Worm (Caenorhabditis elegans): ENCODE data around the gene maph-9.

ce11 chrIV:7191745-7192144 lies 35.3 kb downstream of the maph-9 start, which contains the start of gene R13A1.5:
- TF ChIP-seq unc-3 (GFP tag; conservative IDR thresholded peaks at IDR 0.05) (no peak), unc-3 (tag; optimal IDR thresholded peaks at IDR 0.05) (no peak), pqm-1 (tag; optimal IDR thresholded peaks at IDR 0.05) (no peak), nhr-11 (tag; optimal IDR thresholded peaks at IDR 0.05) (no peak), elt-4 (tag; optimal IDR thresholded peaks at IDR 0.05) (no peak), ceh-45 (GFP tag; IDR thresholded peaks at IDR 0.05) (no peak), lin-11 (tag; optimal IDR thresholded peaks at IDR 0.05) (no peak), F13H6.1 (tag; optimal IDR thresholded peaks at IDR 0.05) (no peak), fkh-10 (GFP tag; optimal IDR thresholded peaks at IDR 0.05) (no peak), tbx-7 (tag; optimal IDR thresholded peaks at IDR 0.05) (no peak), ceh-24 (tag; optimal IDR thresholded peaks at IDR 0.05) (no peak), C38D4.7 (GFP tag; optimal IDR thresholded peaks at IDR 0.05) (no peak), ceh-31 (tag; optimal IDR thresholded peaks at IDR 0.05) (no peak), ceh-22 (tag; optimal IDR thresholded peaks at IDR 0.05) (no peak), ama-1 (optimal IDR thresholded peaks at IDR 0.05) (no peak)
